Worm (Caenorhabditis elegans): ENCODE data around the gene W01A11.7.

ce11 chrV:6538323-6538722 lies 33.1 kb upstream of the W01A11.7 start:
- TF ChIP-seq W03F9.2 (tag; optimal IDR thresholded peaks at IDR 0.05) (no peak), dao-5 (tag; optimal IDR thresholded peaks at IDR 0.05) (no peak)
